Fruit fly (Drosophila melanogaster): ENCODE results near the gene CG9123.

Gene CG9123

dm6 chrX:15298298-15299069 lies 43.4 kb downstream of the CG9123 start (continued):
- TF ChIP-seq Med (GFP tag) (peak; percentile 90), Ptx1 (GFP tag; IDR thresholded peaks at IDR 0.05) (peak; percentile 98), CG9437 (GFP tag; optimal IDR thresholded peaks at IDR 0.05) (peak; percentile 95), CG3995 (GFP tag; optimal IDR thresholded peaks at IDR 0.05) (peak; percentile 82), vfl (GFP tag; optimal IDR thresholded peaks at IDR 0.05) (peak; percentile 78), tx (GFP tag; optimal IDR thresholded peaks at IDR 0.05) (peak; percentile 48), Atf-2 (GFP tag; optimal IDR thresholded peaks at IDR 0.05) (peak; percentile 51), CG4730 (GFP tag; IDR thresholded peaks at IDR 0.05) (peak; percentile 96), ems (GFP tag; optimal IDR thresholded peaks at IDR 0.05) (peak; percentile 75), lab (GFP tag; optimal IDR thresholded peaks at IDR 0.05) (peak; percentile 99), MTF-1 (GFP tag; optimal IDR thresholded peaks at IDR 0.05; ENCODE audit: borderline replicate concordance) (peak; percentile 83), emc (GFP tag; optimal IDR thresholded peaks at IDR 0.05) (peak; percentile 52), repo (GFP tag; optimal IDR thresholded peaks at IDR 0.05) (peak; percentile 44), nom (GFP tag; optimal IDR thresholded peaks at IDR 0.05) (peak; percentile 45), fd3F (GFP tag; optimal IDR thresholded peaks at IDR 0.05) (peak; percentile 97), YL-1 (GFP tag; optimal IDR thresholded peaks at IDR 0.05) (peak; percentile 88), CG17385 (GFP tag; optimal IDR thresholded peaks at IDR 0.05) (peak; percentile 96), az2 (GFP tag; optimal IDR thresholded peaks at IDR 0.05) (peak; percentile 94), phol (tag; optimal IDR thresholded peaks at IDR 0.05) (peak; percentile 98), Dip2 (GFP tag; IDR thresholded peaks at IDR 0.05) (peak; percentile 71), crc (GFP tag; optimal IDR thresholded peaks at IDR 0.05) (peak; percentile 57), CG13123 (GFP tag; optimal IDR thresholded peaks at IDR 0.05) (peak; percentile 90), CG10267 (tag; optimal IDR thresholded peaks at IDR 0.05) (peak; percentile 91), CG10274 (GFP tag; optimal IDR thresholded peaks at IDR 0.05) (peak; percentile 91), luna (GFP tag; optimal IDR thresholded peaks at IDR 0.05) (peak; percentile 16), Ravus (GFP tag; IDR thresholded peaks at IDR 0.05) (peak; percentile 91), CG18764 (GFP tag; optimal IDR thresholded peaks at IDR 0.05) (peak; percentile 94), Poxn (GFP tag; IDR thresholded peaks at IDR 0.05) (peak; percentile 91), mam (GFP tag; optimal IDR thresholded peaks at IDR 0.05) (peak; percentile 84), otp (GFP tag; IDR thresholded peaks at IDR 0.05) (peak; percentile 87; the same call in 2 of the 3 replicates), CG7928 (GFP tag; optimal IDR thresholded peaks at IDR 0.05) (peak; percentile 80), lmd (GFP tag; IDR thresholded peaks at IDR 0.05) (peak; percentile 99), sim (GFP tag; IDR thresholded peaks at IDR 0.05) (peak; percentile 85), CG12071 (GFP tag; optimal IDR thresholded peaks at IDR 0.05) (peak; percentile 95), Antp (GFP tag; optimal IDR thresholded peaks at IDR 0.05) (peak; percentile 48), CG11456 (GFP tag; IDR thresholded peaks at IDR 0.05) (peak; percentile 96), Atf3 (GFP tag; optimal IDR thresholded peaks at IDR 0.05) (peak; percentile 48), CG11723 (GFP tag; optimal IDR thresholded peaks at IDR 0.05) (peak; percentile 97), sqz (GFP tag; optimal IDR thresholded peaks at IDR 0.05) (peak; percentile 93), esg (GFP tag; conservative IDR thresholded peaks at IDR 0.05) (peak; percentile 97), H15 (GFP tag; IDR thresholded peaks at IDR 0.05) (peak; percentile 96), exex (tag; optimal IDR thresholded peaks at IDR 0.05) (peak; percentile 87), CG7839 (tag; optimal IDR thresholded peaks at IDR 0.05) (peak; percentile 99), CG17186 (GFP tag; optimal IDR thresholded peaks at IDR 0.05) (peak; percentile 79), onecut (GFP tag; IDR thresholded peaks at IDR 0.05) (peak; percentile 90), CG10979 (tag; optimal IDR thresholded peaks at IDR 0.05) (peak; percentile 97), HLH54F (GFP tag; optimal IDR thresholded peaks at IDR 0.05) (peak; percentile 77), CG34422 (GFP tag; IDR thresholded peaks at IDR 0.05) (peak; percentile 97), tin (GFP tag; optimal IDR thresholded peaks at IDR 0.05) (peak; percentile 95), aop (GFP tag; IDR thresholded peaks at IDR 0.05) (peak; percentile 31)

Measured in whole organism, embryonic.